Fruit fly (Drosophila melanogaster) whole organism, embryonic: ENCODE measurements around the gene Bet1.

Experiments
- Aef1 ChIP-seq: fragments of 200-800 bp; sonication (Bioruptor generic); IDR thresholded peaks from 3 replicates; pipeline ENCODE4 v1.3.6; 2022; ENCODE audit warnings: missing biosample characterization, missing genetic modification characterization
- Atf6 ChIP-seq: fragments of 200-800 bp; sonication (Bioruptor generic); IDR thresholded peaks from 2 replicates; pipeline ENCODE4 v1.3.6; 2022; ENCODE audit warnings: missing biosample characterization, missing genetic modification characterization
- BEAF-32 ChIP-seq: fragments of 200-800 bp; sonication (Bioruptor generic); optimal IDR thresholded peaks from 3 replicates; lab custom pipeline; 2017; ENCODE audit warnings: missing biosample characterization, missing genetic modification characterization, mild to moderate bottlenecking, moderate library complexity, missing genetic modification reagents
- CG10147 ChIP-seq: fragments of 200-800 bp; sonication (Bioruptor generic); optimal IDR thresholded peaks from 2 replicates; lab custom pipeline; 2019; ENCODE audit warnings: missing biosample characterization, mild to moderate bottlenecking, missing genetic modification characterization, moderate library complexity
- CG10267 ChIP-seq: fragments of 200-800 bp; sonication (Bioruptor generic); optimal IDR thresholded peaks from 2 replicates; lab custom pipeline; 2018; ENCODE audit warnings: missing biosample characterization, mild to moderate bottlenecking, missing genetic modification characterization, moderate library complexity
- CG10431 ChIP-seq: fragments of 200-800 bp; sonication (Bioruptor generic); optimal IDR thresholded peaks from 3 replicates; lab custom pipeline; 2018; ENCODE audit warnings: missing biosample characterization, mild to moderate bottlenecking, missing genetic modification characterization
- CG12219 ChIP-seq: fragments of 200-800 bp; sonication (Bioruptor generic); optimal IDR thresholded peaks from 3 replicates; lab custom pipeline; 2018; ENCODE audit warnings: missing biosample characterization, mild to moderate bottlenecking, missing genetic modification characterization
- CG12299 ChIP-seq: fragments of 200-800 bp; sonication (Bioruptor generic); optimal IDR thresholded peaks from 2 replicates; lab custom pipeline; 2018; ENCODE audit warnings: missing biosample characterization, mild to moderate bottlenecking, missing genetic modification characterization
- CG12769 ChIP-seq: fragments of 200-800 bp; sonication (Bioruptor generic); optimal IDR thresholded peaks from 2 replicates; lab custom pipeline; 2019; ENCODE audit warnings: missing biosample characterization, mild to moderate bottlenecking, missing genetic modification characterization, moderate library complexity
- CG13287 ChIP-seq: fragments of 200-800 bp; sonication (Bioruptor generic); IDR thresholded peaks from 2 replicates; pipeline ENCODE4 v1.3.6; 2022; ENCODE audit warnings: missing biosample characterization, missing genetic modification characterization; ENCODE audit not compliant: partially characterized antibody
- CG13624 ChIP-seq: fragments of 200-800 bp; sonication (Bioruptor generic); optimal IDR thresholded peaks from 2 replicates; lab custom pipeline; 2016; ENCODE audit warnings: missing biosample characterization, missing genetic modification characterization
- CG16813 ChIP-seq: fragments of 200-800 bp; sonication (Bioruptor generic); IDR thresholded peaks from 3 replicates; pipeline ENCODE4 v1.3.6; 2022; ENCODE audit warnings: missing biosample characterization, missing genetic modification characterization; ENCODE audit not compliant: partially characterized antibody
- CG17385 ChIP-seq: fragments of 200-800 bp; sonication (Bioruptor generic); optimal IDR thresholded peaks from 3 replicates; lab custom pipeline; 2018; ENCODE audit warnings: missing biosample characterization, mild to moderate bottlenecking, missing genetic modification characterization
- CG17568 ChIP-seq: fragments of 200-800 bp; sonication (Bioruptor generic); optimal IDR thresholded peaks from 2 replicates; lab custom pipeline; 2018; ENCODE audit warnings: missing biosample characterization, mild to moderate bottlenecking, missing genetic modification characterization, moderate library complexity
- CG17612 ChIP-seq: fragments of 200-800 bp; sonication (Bioruptor generic); IDR thresholded peaks from 2 replicates; pipeline ENCODE4 v1.3.6; 2022; ENCODE audit warnings: missing biosample characterization, missing genetic modification characterization
- CG3163 ChIP-seq: fragments of 200-800 bp; sonication (Bioruptor generic); optimal IDR thresholded peaks from 3 replicates; lab custom pipeline; 2016; ENCODE audit warnings: missing biosample characterization, missing genetic modification characterization
- CG6272 ChIP-seq: fragments of 200-800 bp; sonication (Bioruptor generic); IDR thresholded peaks from 2 replicates; pipeline ENCODE4 v1.3.6; 2022; ENCODE audit warnings: missing biosample characterization, missing genetic modification characterization
- CG8290 ChIP-seq, 3 experiments: fragments of 200-800 bp; sonication (Bioruptor generic); optimal IDR thresholded peaks; 2 replicates each; lab custom pipeline; 2016 to 2019; ENCODE audit warnings: missing biosample characterization in 3 of 3, missing genetic modification characterization in 3 of 3, mild to moderate bottlenecking in 2 of 3, moderate library complexity in 1 of 3
- CG9797 ChIP-seq: fragments of 200-800 bp; sonication (Bioruptor generic); optimal IDR thresholded peaks from 3 replicates; lab custom pipeline; 2018; ENCODE audit warnings: missing biosample characterization, mild to moderate bottlenecking, missing genetic modification characterization
- CG9817 ChIP-seq: fragments of 200-800 bp; sonication (Bioruptor generic); optimal IDR thresholded peaks from 2 replicates; lab custom pipeline; 2018; ENCODE audit warnings: missing biosample characterization, mild to moderate bottlenecking, missing genetic modification characterization, moderate library complexity
- Dip2 ChIP-seq: fragments of 200-800 bp; sonication (Bioruptor generic); IDR thresholded peaks from 2 replicates; pipeline ENCODE4 v1.3.6; 2022; ENCODE audit warnings: missing biosample characterization, missing genetic modification characterization
- E2f1 ChIP-seq: fragments of 200-800 bp; sonication (Bioruptor generic); IDR thresholded peaks from 2 replicates; pipeline ENCODE4 v1.3.6; 2022; ENCODE audit warnings: missing biosample characterization, missing genetic modification characterization
- E2f2 ChIP-seq: fragments of 200-800 bp; sonication (Bioruptor generic); IDR thresholded peaks from 2 replicates; pipeline ENCODE4 v1.3.6; 2022; ENCODE audit warnings: missing biosample characterization, missing genetic modification characterization
- Ets65A ChIP-seq: fragments of 200-800 bp; sonication (Bioruptor generic); peaks from one replicate; lab custom pipeline; 2016; ENCODE audit warnings: missing biosample characterization, missing genetic modification characterization
- Fer1 ChIP-seq: fragments of 200-800 bp; sonication (Bioruptor generic); optimal IDR thresholded peaks from 2 replicates; lab custom pipeline; 2017; ENCODE audit warnings: missing biosample characterization, mild to moderate bottlenecking, missing genetic modification characterization
- H2.0 ChIP-seq: fragments of 200-800 bp; sonication (Bioruptor generic); IDR thresholded peaks from 2 replicates; pipeline ENCODE4 v1.3.6; 2022; ENCODE audit warnings: missing biosample characterization, missing genetic modification characterization
- Hmr ChIP-seq: fragments of 200-800 bp; sonication (Bioruptor generic); optimal IDR thresholded peaks from 3 replicates; lab custom pipeline; 2017; ENCODE audit warnings: mild to moderate bottlenecking, missing biosample characterization, missing genetic modification reagents, missing genetic modification characterization
- Med ChIP-seq: fragments of 200-800 bp; sonication (Bioruptor generic); peaks from one replicate; lab custom pipeline; 2016; ENCODE audit warnings: missing biosample characterization, missing genetic modification characterization, mild to moderate bottlenecking, inconsistent platforms, moderate library complexity
- NFAT ChIP-seq: fragments of 200-800 bp; sonication (Bioruptor generic); IDR thresholded peaks from 2 replicates; pipeline ENCODE4 v1.3.6; 2022; ENCODE audit warnings: missing biosample characterization, missing genetic modification characterization
- NfI ChIP-seq: fragments of 200-800 bp; sonication (Bioruptor generic); optimal IDR thresholded peaks from 3 replicates; lab custom pipeline; 2018; ENCODE audit warnings: missing biosample characterization, mild to moderate bottlenecking, missing genetic modification characterization, moderate library complexity
- Opbp ChIP-seq: fragments of 200-800 bp; sonication (Bioruptor generic); IDR thresholded peaks from 3 replicates; pipeline ENCODE4 v1.3.6; 2022; ENCODE audit warnings: missing biosample characterization, missing genetic modification characterization; ENCODE audit not compliant: partially characterized antibody
- Ptx1 ChIP-seq: fragments of 200-800 bp; sonication (Bioruptor generic); IDR thresholded peaks from 2 replicates; pipeline ENCODE4 v1.3.6; 2022; ENCODE audit warnings: missing biosample characterization, missing genetic modification characterization
- Rfx ChIP-seq: fragments of 200-800 bp; sonication (Bioruptor generic); IDR thresholded peaks from 2 replicates; pipeline ENCODE4 v1.3.6; 2022; ENCODE audit warnings: missing biosample characterization, missing genetic modification characterization
- Scr ChIP-seq: fragments of 200-800 bp; sonication (Bioruptor generic); IDR thresholded peaks from 2 replicates; pipeline ENCODE4 v1.3.6; 2022; ENCODE audit warnings: missing biosample characterization, missing genetic modification characterization; ENCODE audit not compliant: partially characterized antibody
- Taf1 ChIP-seq: fragments of 200-800 bp; sonication (Bioruptor generic); IDR thresholded peaks from 2 replicates; pipeline ENCODE4 v1.3.6; 2022; ENCODE audit warnings: missing biosample characterization, missing genetic modification characterization
- Xbp1 ChIP-seq: fragments of 200-800 bp; sonication (Bioruptor generic); optimal IDR thresholded peaks from 3 replicates; lab custom pipeline; 2016; ENCODE audit warnings: missing biosample characterization, mild to moderate bottlenecking, missing genetic modification characterization
- YL-1 ChIP-seq: fragments of 200-800 bp; sonication (Bioruptor generic); optimal IDR thresholded peaks from 3 replicates; lab custom pipeline; 2017; ENCODE audit warnings: missing biosample characterization, mild to moderate bottlenecking, missing genetic modification characterization
- croc ChIP-seq: fragments of 200-800 bp; sonication (Bioruptor generic); conservative IDR thresholded peaks from 3 replicates; pipeline ENCODE4 v1.3.6; 2022; ENCODE audit warnings: missing biosample characterization, missing genetic modification characterization
- cwo ChIP-seq: fragments of 200-800 bp; sonication (Bioruptor generic); optimal IDR thresholded peaks from 3 replicates; lab custom pipeline; 2017; ENCODE audit warnings: missing biosample characterization, missing genetic modification characterization, mild to moderate bottlenecking, moderate library complexity, missing genetic modification reagents
- exex ChIP-seq: fragments of 200-800 bp; sonication (Bioruptor generic); optimal IDR thresholded peaks from 4 replicates; lab custom pipeline; 2018; ENCODE audit warnings: missing biosample characterization, mild to moderate bottlenecking, missing genetic modification characterization, moderate library complexity
- lilli ChIP-seq: fragments of 200-800 bp; sonication (Bioruptor generic); optimal IDR thresholded peaks from 3 replicates; lab custom pipeline; 2016; ENCODE audit warnings: missing biosample characterization, missing genetic modification characterization
- mld ChIP-seq: fragments of 200-800 bp; sonication (Bioruptor generic); IDR thresholded peaks from 3 replicates; pipeline ENCODE4 v1.3.6; 2022; ENCODE audit warnings: missing biosample characterization, missing genetic modification characterization; ENCODE audit not compliant: partially characterized antibody
- peb ChIP-seq: fragments of 200-800 bp; sonication (Bioruptor generic); IDR thresholded peaks from 2 replicates; pipeline ENCODE4 v1.3.6; 2022; ENCODE audit warnings: missing biosample characterization, missing genetic modification characterization
- pho ChIP-seq: fragments of 200-800 bp; sonication (Bioruptor generic); optimal IDR thresholded peaks from 2 replicates; lab custom pipeline; 2016; ENCODE audit warnings: missing biosample characterization, missing genetic modification characterization
- pnt ChIP-seq: fragments of 200-800 bp; sonication (Bioruptor generic); optimal IDR thresholded peaks from 3 replicates; lab custom pipeline; 2016; ENCODE audit warnings: missing biosample characterization, missing genetic modification characterization
- pzg ChIP-seq: fragments of 200-800 bp; sonication (Bioruptor generic); optimal IDR thresholded peaks from 3 replicates; lab custom pipeline; 2018; ENCODE audit warnings: missing biosample characterization, mild to moderate bottlenecking, missing genetic modification characterization, moderate library complexity
- row ChIP-seq: fragments of 200-800 bp; sonication (Bioruptor generic); IDR thresholded peaks from 3 replicates; pipeline ENCODE4 v1.3.6; 2022; ENCODE audit warnings: missing biosample characterization, missing genetic modification characterization
- slbo ChIP-seq: fragments of 200-800 bp; sonication (Bioruptor generic); IDR thresholded peaks from 2 replicates; pipeline ENCODE4 v1.3.6; 2022; ENCODE audit warnings: missing biosample characterization, missing genetic modification characterization
- tgo ChIP-seq: fragments of 200-800 bp; sonication (Bioruptor generic); IDR thresholded peaks from 3 replicates; pipeline ENCODE4 v1.3.6; 2022; ENCODE audit warnings: missing biosample characterization, missing genetic modification characterization

Bet1 gene

DNA sequence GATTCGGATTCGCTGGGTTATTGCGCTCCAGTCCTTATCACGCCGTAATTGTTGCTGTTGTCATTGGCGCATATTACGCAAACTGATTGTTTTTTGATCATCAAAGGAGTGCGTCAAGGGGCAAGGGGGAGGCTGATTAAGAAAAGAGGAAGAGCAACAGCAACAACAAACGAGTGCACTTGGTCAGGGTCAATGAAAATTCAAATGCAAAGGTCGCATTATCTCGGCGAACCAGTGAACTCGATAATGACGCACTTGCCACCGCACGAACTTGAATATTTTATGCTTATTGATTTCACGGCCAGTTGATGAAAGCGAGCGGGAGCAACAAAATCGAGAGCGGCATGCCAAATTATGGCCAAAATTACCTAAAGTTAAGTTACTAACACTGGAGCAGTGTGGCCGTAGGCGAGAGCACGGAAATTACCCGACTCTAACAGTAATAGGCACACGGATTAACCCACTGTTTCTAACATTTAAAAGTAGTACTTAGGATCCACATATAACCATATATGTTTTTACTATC lies 853 bp upstream of the Bet1 start, which contains the start of gene nes (continued):
- no peak for TF ChIP-seq pho
- TF ChIP-seq CG17385 (GFP tag; lab: Kevin White, UChicago), result peak; percentile 87
- peak; percentile 82 for TF ChIP-seq Ets65A (GFP tag; lab: Kevin White, UChicago)
- no peak for TF ChIP-seq CG3163
- TF ChIP-seq pnt (GFP tag; lab: Kevin White, UChicago), result no peak
- TF ChIP-seq CG8290 (GFP tag; optimal IDR thresholded peaks at IDR 0.05; lab: Kevin White, UChicago), result no peak
- TF ChIP-seq CG8290 (tag; optimal IDR thresholded peaks at IDR 0.05; lab: Kevin White, UChicago), result peak in 1 of 2 experiments; percentile 56
- peak; percentile 1 for TF ChIP-seq CG13624
- peak; percentile 81 for TF ChIP-seq row (GFP tag; lab: Robert Waterston, UW)
- TF ChIP-seq peb, result no peak
- TF ChIP-seq Fer1 (GFP tag; lab: Kevin White, UChicago), result peak; percentile 7
- no peak for TF ChIP-seq mld
- TF ChIP-seq Taf1 (GFP tag; lab: Robert Waterston, UW), result 0 out of 2 replicates have a peak, but pooled peaks have one; percentile 12
- 0 out of 3 replicates have a peak, but pooled peaks have one; percentile 29 for TF ChIP-seq tgo (GFP tag; lab: Robert Waterston, UW)
- 0 out of 3 replicates have a peak, but pooled peaks have one; percentile 9 for TF ChIP-seq Aef1
- peak; percentile 41 for TF ChIP-seq Scr
- peak; percentile 78 for TF ChIP-seq Med (GFP tag; lab: Kevin White, UChicago)
- peak; percentile 51 for TF ChIP-seq CG9797 (GFP tag; lab: Kevin White, UChicago)
- 0 out of 3 replicates have a peak, but pooled peaks have one; percentile 31 for TF ChIP-seq Opbp (GFP tag; lab: Robert Waterston, UW)
- no peak for TF ChIP-seq NfI (GFP tag; lab: Kevin White, UChicago)
- peak; percentile 54 for TF ChIP-seq pzg (GFP tag; lab: Kevin White, UChicago)
- peak; percentile 38 for TF ChIP-seq Xbp1 (GFP tag; lab: Kevin White, UChicago)
- no peak for TF ChIP-seq lilli (GFP tag; lab: Kevin White, UChicago)
- TF ChIP-seq NFAT (GFP tag; lab: Robert Waterston, UW), result peak; percentile 11; the same call in 1 of the 2 replicates
- no peak for TF ChIP-seq CG10431 (GFP tag; lab: Kevin White, UChicago)
- no peak for TF ChIP-seq CG12219 (GFP tag; lab: Kevin White, UChicago)
- TF ChIP-seq Rfx (GFP tag; lab: Robert Waterston, UW), result 0 out of 2 replicates have a peak, but pooled peaks have one; percentile 10
- TF ChIP-seq CG10147 (GFP tag; lab: Kevin White, UChicago), result peak; percentile 37
- TF ChIP-seq slbo (GFP tag; lab: Robert Waterston, UW), result peak; percentile 68
- no peak for TF ChIP-seq H2.0 (GFP tag; lab: Robert Waterston, UW)
- no peak for TF ChIP-seq E2f1 (GFP tag; lab: Robert Waterston, UW)
- peak; percentile 56 for TF ChIP-seq cwo (GFP tag; lab: Kevin White, UChicago)
- TF ChIP-seq CG6272 (GFP tag; lab: Robert Waterston, UW), result 0 out of 2 replicates have a peak, but pooled peaks have one; percentile 25
- TF ChIP-seq exex (tag; lab: Kevin White, UChicago), result peak; percentile 71
- TF ChIP-seq CG13287 (GFP tag; lab: Robert Waterston, UW), result peak; percentile 47; the same call in 1 of the 2 replicates
- peak; percentile 19; the same call in 1 of the 3 replicates for TF ChIP-seq CG16813 (GFP tag; lab: Robert Waterston, UW)
- peak; percentile 6 for TF ChIP-seq CG12299
- TF ChIP-seq BEAF-32 (GFP tag; lab: Kevin White, UChicago), result peak; percentile 11
- peak; percentile 45 for TF ChIP-seq CG12769 (tag; lab: Kevin White, UChicago)
- peak; percentile 7 for TF ChIP-seq YL-1 (GFP tag; lab: Kevin White, UChicago)
- peak; percentile 25; the same call in 1 of the 2 replicates for TF ChIP-seq Ptx1 (GFP tag; lab: Robert Waterston, UW)
- peak; percentile 25; the same call in 1 of the 2 replicates for TF ChIP-seq E2f2 (GFP tag; lab: Robert Waterston, UW)
- no peak for TF ChIP-seq Dip2 (GFP tag; lab: Robert Waterston, UW)
- TF ChIP-seq croc, result no peak
- peak; percentile 20 for TF ChIP-seq Hmr (GFP tag; lab: Kevin White, UChicago)
- TF ChIP-seq CG9817 (tag; lab: Kevin White, UChicago), result peak; percentile 13
- TF ChIP-seq Atf6 (GFP tag; lab: Robert Waterston, UW), result peak; percentile 50; the same call in 1 of the 2 replicates
- TF ChIP-seq CG17568, result no peak
- peak; percentile 49 for TF ChIP-seq CG10267 (tag; lab: Kevin White, UChicago)
- no peak for TF ChIP-seq CG17612 (GFP tag; lab: Robert Waterston, UW)
